Fruit fly (Drosophila melanogaster): ENCODE data around the gene Trpgamma.

DNA sequence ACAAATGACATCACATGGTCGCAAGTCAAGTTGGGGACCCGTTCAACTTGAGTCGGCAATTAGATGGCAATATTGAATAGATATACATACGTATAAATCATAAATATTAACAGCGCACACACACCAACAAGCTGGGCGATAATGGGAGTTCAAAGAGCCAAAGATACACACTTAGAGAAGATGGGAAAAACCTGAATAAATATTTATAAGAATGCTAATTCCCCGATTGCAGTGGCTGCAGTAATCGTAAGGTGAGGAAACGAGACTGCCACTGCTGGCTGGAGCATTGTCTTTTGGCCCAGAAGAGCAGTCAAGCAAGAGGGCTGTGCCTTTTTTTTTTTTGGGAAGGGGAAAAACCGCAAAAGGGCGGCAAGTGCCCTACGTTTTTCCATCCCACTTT is 33.7 kb upstream of the Trpgamma start:
- TF ChIP-seq CG6163 (GFP tag; IDR thresholded peaks at IDR 0.05) (no peak), CG8632 (GFP tag; optimal IDR thresholded peaks at IDR 0.05) (no peak), fd59A (GFP tag; optimal IDR thresholded peaks at IDR 0.05) (no peak), CG8319 (GFP tag; optimal IDR thresholded peaks at IDR 0.05) (no peak), CG16779 (tag; optimal IDR thresholded peaks at IDR 0.05) (no peak), CG34406 (GFP tag; optimal IDR thresholded peaks at IDR 0.05) (no peak), Sox102F (GFP tag; optimal IDR thresholded peaks at IDR 0.05) (no peak), OdsH (GFP tag; optimal IDR thresholded peaks at IDR 0.05) (no peak)

Data from whole organism, prepupa.